Fruit fly (Drosophila melanogaster) whole organism, embryonic: Measurements from ENCODE around the gene Muc68E.

Experiments
- Atf6 ChIP-seq: fragments of 200-800 bp; sonication (Bioruptor generic); IDR thresholded peaks from 2 replicates; pipeline ENCODE4 v1.3.6; 2022; ENCODE audit warnings: missing biosample characterization, missing genetic modification characterization
- BEAF-32 ChIP-seq: fragments of 200-800 bp; sonication (Bioruptor generic); optimal IDR thresholded peaks from 3 replicates; lab custom pipeline; 2017; ENCODE audit warnings: missing biosample characterization, missing genetic modification characterization, mild to moderate bottlenecking, moderate library complexity, missing genetic modification reagents
- CG10431 ChIP-seq: fragments of 200-800 bp; sonication (Bioruptor generic); optimal IDR thresholded peaks from 3 replicates; lab custom pipeline; 2018; ENCODE audit warnings: missing biosample characterization, mild to moderate bottlenecking, missing genetic modification characterization
- CG10959 ChIP-seq: fragments of 200-800 bp; sonication (Bioruptor generic); IDR thresholded peaks from 2 replicates; pipeline ENCODE4 v1.3.6; 2022; ENCODE audit warnings: missing biosample characterization, missing genetic modification characterization
- CG11696 ChIP-seq: fragments of 200-800 bp; sonication (Bioruptor generic); IDR thresholded peaks from 2 replicates; pipeline ENCODE4 v1.3.6; 2022; ENCODE audit warnings: missing biosample characterization, missing genetic modification characterization
- CG12155 ChIP-seq: fragments of 200-800 bp; sonication (Bioruptor generic); optimal IDR thresholded peaks from 3 replicates; lab custom pipeline; 2016; ENCODE audit warnings: missing biosample characterization, missing genetic modification characterization
- CG12659 ChIP-seq: fragments of 200-800 bp; sonication (Bioruptor generic); optimal IDR thresholded peaks from 3 replicates; lab custom pipeline; 2017; ENCODE audit warnings: mild to moderate bottlenecking, missing biosample characterization, missing genetic modification reagents, missing genetic modification characterization
- CG12942 ChIP-seq: fragments of 200-800 bp; sonication (Bioruptor generic); optimal IDR thresholded peaks from 3 replicates; lab custom pipeline; 2016; ENCODE audit warnings: missing biosample characterization, missing genetic modification characterization
- CG13775 ChIP-seq: fragments of 200-800 bp; sonication (Bioruptor generic); optimal IDR thresholded peaks from 3 replicates; lab custom pipeline; 2017; ENCODE audit warnings: missing biosample characterization, mild to moderate bottlenecking, missing genetic modification characterization
- CG15479 ChIP-seq: fragments of 200-800 bp; sonication (Bioruptor generic); optimal IDR thresholded peaks from 3 replicates; lab custom pipeline; 2019; ENCODE audit warnings: missing biosample characterization, mild to moderate bottlenecking, missing genetic modification characterization, moderate library complexity
- CG16863 ChIP-seq: fragments of 200-800 bp; sonication (Bioruptor generic); optimal IDR thresholded peaks from 3 replicates; lab custom pipeline; 2016; ENCODE audit warnings: missing biosample characterization, missing genetic modification characterization
- CG17802 ChIP-seq: fragments of 200-800 bp; sonication (Bioruptor generic); optimal IDR thresholded peaks from 2 replicates; lab custom pipeline; 2018; ENCODE audit warnings: missing biosample characterization, mild to moderate bottlenecking, missing genetic modification characterization, moderate library complexity
- CG2129 ChIP-seq: fragments of 200-800 bp; sonication (Bioruptor generic); IDR thresholded peaks from 2 replicates; pipeline ENCODE4 v1.3.6; 2022; ENCODE audit warnings: missing biosample characterization, missing genetic modification characterization; ENCODE audit not compliant: partially characterized antibody
- CG30403 ChIP-seq: fragments of 200-800 bp; sonication (Bioruptor generic); optimal IDR thresholded peaks from 3 replicates; lab custom pipeline; 2016; ENCODE audit warnings: missing biosample characterization, missing genetic modification characterization
- CG32532 ChIP-seq: fragments of 200-800 bp; sonication (Bioruptor generic); IDR thresholded peaks from 2 replicates; pipeline ENCODE4 v1.3.6; 2022; ENCODE audit warnings: missing biosample characterization, missing genetic modification characterization
- CG32772 ChIP-seq: fragments of 200-800 bp; sonication (Bioruptor generic); IDR thresholded peaks from 2 replicates; pipeline ENCODE4 v1.3.6; 2022; ENCODE audit warnings: missing biosample characterization, missing genetic modification characterization
- CG6654 ChIP-seq: fragments of 200-800 bp; sonication (Bioruptor generic); optimal IDR thresholded peaks from 2 replicates; lab custom pipeline; 2017; ENCODE audit warnings: missing biosample characterization, mild to moderate bottlenecking, missing genetic modification characterization
- CG7372 ChIP-seq: fragments of 200-800 bp; sonication (Bioruptor generic); IDR thresholded peaks from 2 replicates; pipeline ENCODE4 v1.3.6; 2022; ENCODE audit warnings: missing biosample characterization, missing genetic modification characterization
- CG7786 ChIP-seq: fragments of 200-800 bp; sonication (Bioruptor generic); optimal IDR thresholded peaks from 2 replicates; lab custom pipeline; 2016; ENCODE audit warnings: missing biosample characterization, missing genetic modification characterization
- CG7839 ChIP-seq: fragments of 200-800 bp; sonication (Bioruptor generic); optimal IDR thresholded peaks from 3 replicates; lab custom pipeline; 2018; ENCODE audit warnings: missing biosample characterization, mild to moderate bottlenecking, missing genetic modification characterization, moderate library complexity
- CG7987 ChIP-seq: fragments of 200-800 bp; sonication (Bioruptor generic); optimal IDR thresholded peaks from 2 replicates; lab custom pipeline; 2018; ENCODE audit warnings: missing biosample characterization, mild to moderate bottlenecking, missing genetic modification characterization, moderate library complexity
- Gug ChIP-seq: fragments of 200-800 bp; sonication (Bioruptor generic); IDR thresholded peaks from 4 replicates; pipeline ENCODE4 v1.3.6; 2022; ENCODE audit warnings: missing biosample characterization, missing genetic modification characterization
- H15 ChIP-seq: fragments of 200-800 bp; sonication (Bioruptor generic); IDR thresholded peaks from 3 replicates; pipeline ENCODE4 v1.3.6; 2022; ENCODE audit warnings: missing biosample characterization, missing genetic modification characterization
- HLH3B ChIP-seq: fragments of 200-800 bp; sonication (Bioruptor generic); IDR thresholded peaks from 2 replicates; pipeline ENCODE4 v1.3.6; 2022; ENCODE audit warnings: missing biosample characterization, missing genetic modification characterization
- Max ChIP-seq: fragments of 200-800 bp; sonication (Bioruptor generic); optimal IDR thresholded peaks from 2 replicates; lab custom pipeline; 2016; ENCODE audit warnings: missing biosample characterization, mild to moderate bottlenecking, missing genetic modification characterization
- NC2β ChIP-seq: fragments of 200-800 bp; sonication (Bioruptor generic); optimal IDR thresholded peaks from 2 replicates; lab custom pipeline; 2016; ENCODE audit warnings: missing biosample characterization, missing genetic modification characterization
- Nf-YC ChIP-seq: fragments of 200-800 bp; optimal IDR thresholded peaks from 3 replicates; lab custom pipeline; 2019; ENCODE audit warnings: missing biosample characterization, mild to moderate bottlenecking, missing genetic modification characterization, moderate library complexity
- Sry-δ ChIP-seq: fragments of 200-800 bp; sonication (Bioruptor generic); optimal IDR thresholded peaks from 2 replicates; lab custom pipeline; 2016; ENCODE audit warnings: missing biosample characterization, missing genetic modification characterization
- Trl ChIP-seq, 3 experiments: fragments of >200 bp in 2 of 3; fragments of 200-800 bp in 1 of 3; sonication (Bioruptor generic) in 1 of 3; optimal IDR thresholded peaks; 2 replicates in 1 of 3; 3 replicates in 2 of 3; lab custom pipeline; 2016 to 2017; ENCODE audit warnings: missing biosample characterization in 1 of 3, missing genetic modification characterization in 1 of 3
- Vsx1 ChIP-seq: fragments of 200-800 bp; sonication (Bioruptor generic); optimal IDR thresholded peaks from 2 replicates; lab custom pipeline; 2017; ENCODE audit warnings: missing biosample characterization, mild to moderate bottlenecking, missing genetic modification characterization, missing genetic modification reagents
- ab ChIP-seq: fragments of 200-800 bp; sonication (Bioruptor generic); optimal IDR thresholded peaks from 2 replicates; lab custom pipeline; 2016; ENCODE audit warnings: missing biosample characterization, missing genetic modification characterization
- al ChIP-seq: fragments of 200-800 bp; sonication (Bioruptor generic); IDR thresholded peaks from 2 replicates; pipeline ENCODE4 v1.3.6; 2022; ENCODE audit warnings: missing biosample characterization, missing genetic modification characterization
- ash1 ChIP-seq: fragments of 200-800 bp; sonication (Bioruptor generic); optimal IDR thresholded peaks from 2 replicates; lab custom pipeline; 2018; ENCODE audit warnings: missing biosample characterization, mild to moderate bottlenecking, missing genetic modification characterization
- bcd ChIP-seq: fragments of 200-800 bp; sonication (Bioruptor generic); optimal IDR thresholded peaks from 2 replicates; lab custom pipeline; 2017; ENCODE audit warnings: missing biosample characterization, mild to moderate bottlenecking, missing genetic modification characterization
- bowl ChIP-seq: fragments of 200-800 bp; sonication (Bioruptor generic); IDR thresholded peaks from 2 replicates; pipeline ENCODE4 v1.3.6; 2022; ENCODE audit warnings: missing biosample characterization, missing genetic modification characterization
- crp ChIP-seq, 2 experiments: fragments of 200-800 bp; sonication (Bioruptor generic); optimal IDR thresholded peaks; 2 replicates in 1 of 2; 3 replicates in 1 of 2; lab custom pipeline; 2017; ENCODE audit warnings: missing biosample characterization in 2 of 2, missing genetic modification characterization in 2 of 2, mild to moderate bottlenecking in 1 of 2, moderate library complexity in 1 of 2
- dan ChIP-seq: fragments of 200-800 bp; sonication (Bioruptor generic); IDR thresholded peaks from 2 replicates; pipeline ENCODE4 v1.3.6; 2022; ENCODE audit warnings: missing biosample characterization, missing genetic modification characterization
- dysf ChIP-seq: fragments of 200-800 bp; sonication (Bioruptor generic); IDR thresholded peaks from 3 replicates; pipeline ENCODE4 v1.3.6; 2022; ENCODE audit warnings: missing biosample characterization, missing genetic modification characterization
- fd96Cb ChIP-seq: fragments of 200-800 bp; sonication (Bioruptor generic); optimal IDR thresholded peaks from 2 replicates; lab custom pipeline; 2018; ENCODE audit warnings: missing biosample characterization, mild to moderate bottlenecking, missing genetic modification characterization, moderate library complexity
- hb ChIP-seq: fragments of 200-800 bp; sonication (Bioruptor generic); IDR thresholded peaks from 3 replicates; pipeline ENCODE4 v1.3.6; 2022; ENCODE audit warnings: missing biosample characterization, missing genetic modification characterization; ENCODE audit not compliant: partially characterized antibody
- lov ChIP-seq, 2 experiments: fragments of 200-800 bp in 1 of 2; fragments of >200 bp in 1 of 2; sonication (Bioruptor generic) in 1 of 2; IDR thresholded peaks in 1 of 2; optimal IDR thresholded peaks in 1 of 2; 2 replicates in 1 of 2; 3 replicates in 1 of 2; pipeline versions ENCODE4 v1.3.6 to Lab custom; 2017 to 2022; ENCODE audit warnings: missing biosample characterization in 1 of 2, missing genetic modification characterization in 1 of 2
- nerfin-1 ChIP-seq: fragments of 200-800 bp; sonication (Bioruptor generic); optimal IDR thresholded peaks from 3 replicates; lab custom pipeline; 2019; ENCODE audit warnings: missing biosample characterization, mild to moderate bottlenecking, missing genetic modification characterization, moderate library complexity
- repo ChIP-seq: fragments of 200-800 bp; sonication (Bioruptor generic); optimal IDR thresholded peaks from 2 replicates; lab custom pipeline; 2016; ENCODE audit warnings: missing biosample characterization, missing genetic modification characterization
- so ChIP-seq: fragments of 200-800 bp; sonication (Bioruptor generic); IDR thresholded peaks from 3 replicates; pipeline ENCODE4 v1.3.6; 2022; ENCODE audit warnings: missing biosample characterization, missing genetic modification characterization
- sob ChIP-seq: fragments of 200-800 bp; sonication (Bioruptor generic); IDR thresholded peaks from 2 replicates; pipeline ENCODE4 v1.3.6; 2022; ENCODE audit warnings: missing biosample characterization, missing genetic modification characterization
- twi ChIP-seq: fragments of 200-800 bp; optimal IDR thresholded peaks from 2 replicates; lab custom pipeline; 2019; ENCODE audit warnings: missing biosample characterization, mild to moderate bottlenecking, missing genetic modification characterization, moderate library complexity
- vvl ChIP-seq: fragments of 200-800 bp; sonication (Bioruptor generic); IDR thresholded peaks from 2 replicates; pipeline ENCODE4 v1.3.6; 2022; ENCODE audit warnings: missing biosample characterization, missing genetic modification characterization

Muc68E gene

DNA sequence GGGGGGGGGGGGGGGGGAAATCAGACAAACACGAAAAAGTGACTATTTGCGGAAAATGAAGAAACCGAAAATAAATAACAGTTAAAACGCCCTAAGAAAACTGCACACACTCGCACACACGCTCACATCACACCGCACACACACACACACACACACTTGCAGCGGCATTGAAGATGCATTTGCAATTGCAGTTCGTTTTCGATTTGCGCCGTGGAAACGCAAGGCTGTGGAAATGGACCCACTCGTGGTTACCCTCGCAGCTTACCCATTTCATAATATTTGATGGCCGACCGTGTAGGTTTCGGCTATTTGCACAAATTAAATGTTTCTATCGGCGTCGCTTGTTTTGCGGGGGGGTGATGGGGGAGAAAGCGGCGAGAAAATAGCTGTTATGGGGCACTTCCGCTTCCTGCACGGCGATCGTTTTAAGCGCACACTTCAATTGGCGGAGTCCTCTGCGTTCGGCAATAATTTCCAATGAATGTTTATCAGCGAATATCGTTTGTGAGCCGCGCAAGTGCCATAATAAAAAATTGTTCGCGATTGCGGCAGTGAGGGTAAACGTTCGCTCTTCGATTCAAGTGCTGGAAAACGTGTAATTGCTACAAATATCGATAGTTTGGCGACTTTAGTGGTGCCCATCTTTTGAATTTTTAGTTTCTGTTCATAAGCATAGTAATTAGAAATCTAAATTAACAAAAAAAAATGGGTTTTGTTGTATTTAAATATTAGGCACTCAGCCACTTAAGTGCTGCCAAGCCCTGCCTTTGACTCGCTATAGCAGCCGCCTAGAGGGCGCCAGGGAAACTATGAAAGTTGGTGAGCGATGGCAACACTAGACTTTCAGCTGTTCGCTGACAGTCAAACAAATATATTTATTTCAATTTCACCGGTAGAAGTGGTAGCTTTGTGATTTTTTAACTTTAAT, 29.8 kb upstream of the Muc68E start, which contains the start of the genes Pop2 and CG6928 (continued):
- peak; percentile 75 for TF ChIP-seq CG32532 (GFP tag; lab: Robert Waterston, UW)
- TF ChIP-seq CG12659 (GFP tag; lab: Kevin White, UChicago): peak; percentile 92
- peak; percentile 86 for TF ChIP-seq CG30403 (GFP tag; lab: Kevin White, UChicago)
- TF ChIP-seq CG15479 (GFP tag; lab: Kevin White, UChicago): no peak
- TF ChIP-seq CG7839 (tag; lab: Kevin White, UChicago): peak; percentile 61
- TF ChIP-seq crp (GFP tag; optimal IDR thresholded peaks at IDR 0.05; lab: Kevin White, UChicago): peak; percentile 83 to 94
- TF ChIP-seq Nf-YC (tag; lab: Kevin White, UChicago): peak; percentile 46
- peak; percentile 52 for TF ChIP-seq fd96Cb (tag; lab: Kevin White, UChicago)
- TF ChIP-seq bcd (GFP tag; lab: Kevin White, UChicago): peak; percentile 72
- TF ChIP-seq H15 (GFP tag; lab: Robert Waterston, UW): peak; percentile 66; the same call in 2 of the 3 replicates
- TF ChIP-seq hb: peak; percentile 62; the same call in 1 of the 3 replicates
- peak; percentile 78 for TF ChIP-seq CG7372
- TF ChIP-seq lov (optimal IDR thresholded peaks at IDR 0.05; lab: Kevin White, UChicago): no peak
- no peak for TF ChIP-seq lov (GFP tag; IDR thresholded peaks at IDR 0.05; lab: Robert Waterston, UW)
- TF ChIP-seq CG12942 (GFP tag; lab: Kevin White, UChicago): peak; percentile 79
- no peak; the same call in 1 of the 3 replicates for TF ChIP-seq so
- TF ChIP-seq sob (GFP tag; lab: Robert Waterston, UW): peak; percentile 87
- TF ChIP-seq bowl: no peak
- peak; percentile 14 for TF ChIP-seq CG6654 (GFP tag; lab: Kevin White, UChicago)
- TF ChIP-seq twi (tag; lab: Kevin White, UChicago): peak; percentile 48
- peak; percentile 89 for TF ChIP-seq Sry-δ
- peak; percentile 56 for TF ChIP-seq al (GFP tag; lab: Robert Waterston, UW)
- no peak for TF ChIP-seq CG10431 (GFP tag; lab: Kevin White, UChicago)
- TF ChIP-seq CG10959: peak; percentile 51
- TF ChIP-seq BEAF-32 (GFP tag; lab: Kevin White, UChicago): peak; percentile 93
- TF ChIP-seq HLH3B (GFP tag; lab: Robert Waterston, UW): peak; percentile 79
- TF ChIP-seq Vsx1 (GFP tag; lab: Kevin White, UChicago): peak; percentile 38
- peak; percentile 72 for TF ChIP-seq CG13775 (GFP tag; lab: Kevin White, UChicago)
- TF ChIP-seq Gug: peak; percentile 75
- TF ChIP-seq ab: peak; percentile 57
- TF ChIP-seq nerfin-1: peak; percentile 13
- TF ChIP-seq CG2129: peak; percentile 58
- TF ChIP-seq NC2β: peak; percentile 82
- no peak for TF ChIP-seq ash1 (GFP tag; lab: Kevin White, UChicago)
- no peak for TF ChIP-seq dan (GFP tag; lab: Robert Waterston, UW)
- TF ChIP-seq CG11696 (GFP tag; lab: Robert Waterston, UW): 0 out of 2 replicates have a peak, but pooled peaks have one; percentile 34
- peak; percentile 87 for TF ChIP-seq CG7786 (GFP tag; lab: Kevin White, UChicago)
- no peak for TF ChIP-seq CG7987 (GFP tag; lab: Kevin White, UChicago)
- TF ChIP-seq CG32772 (GFP tag; lab: Robert Waterston, UW): peak; percentile 72
- peak; percentile 66 for TF ChIP-seq CG16863 (GFP tag; lab: Kevin White, UChicago)
- TF ChIP-seq Trl (optimal IDR thresholded peaks at IDR 0.05; lab: Kevin White, UChicago): peak in 1 of 2 experiments; percentile 3
- peak; percentile 87 for TF ChIP-seq Trl (GFP tag; optimal IDR thresholded peaks at IDR 0.05; lab: Kevin White, UChicago)
- peak; percentile 81 for TF ChIP-seq CG12155 (GFP tag; lab: Kevin White, UChicago)
- TF ChIP-seq vvl (GFP tag; lab: Robert Waterston, UW): peak; percentile 86
- TF ChIP-seq dysf: peak; percentile 71
- TF ChIP-seq CG17802: peak; percentile 57
- TF ChIP-seq Max: peak; percentile 77
- TF ChIP-seq repo (GFP tag; lab: Kevin White, UChicago): peak; percentile 67
- TF ChIP-seq Atf6 (GFP tag; lab: Robert Waterston, UW): peak; percentile 73
